Fruit fly (Drosophila melanogaster) whole organism, prepupa: ENCODE measurements around the gene CG32633.

Experiments used
- Blimp-1 ChIP-seq: fragments of 200-800 bp; sonication (Bioruptor generic); optimal IDR thresholded peaks from 3 replicates; lab custom pipeline; 2017; ENCODE audit warnings: missing biosample characterization, missing genetic modification characterization, mild to moderate bottlenecking, moderate library complexity, missing genetic modification reagents
- CG11294 ChIP-seq: fragments of 200-800 bp; sonication (Bioruptor generic); IDR thresholded peaks from 2 replicates; pipeline ENCODE4 v1.3.6; 2022; ENCODE audit warnings: missing biosample characterization, missing genetic modification characterization
- CG11762 ChIP-seq: fragments of 200-800 bp; sonication (Bioruptor generic); optimal IDR thresholded peaks from 3 replicates; lab custom pipeline; 2016; ENCODE audit warnings: missing biosample characterization, missing genetic modification characterization; ENCODE audit not compliant: insufficient read depth
- CG15336 ChIP-seq: fragments of 200-800 bp; sonication (Bioruptor generic); IDR thresholded peaks from 2 replicates; pipeline ENCODE4 v1.3.6; 2022; ENCODE audit warnings: missing biosample characterization, missing genetic modification characterization
- CG1621 ChIP-seq: fragments of 200-800 bp; sonication (Bioruptor generic); optimal IDR thresholded peaks from 3 replicates; lab custom pipeline; 2018; ENCODE audit warnings: missing biosample characterization, mild to moderate bottlenecking, missing genetic modification characterization
- CG16779 ChIP-seq: fragments of 200-800 bp; sonication (Bioruptor generic); optimal IDR thresholded peaks from 3 replicates; lab custom pipeline; 2017; ENCODE audit warnings: missing biosample characterization, mild to moderate bottlenecking, missing genetic modification characterization
- CG31627 ChIP-seq: fragments of 200-800 bp; sonication (Bioruptor generic); optimal IDR thresholded peaks from 3 replicates; lab custom pipeline; 2016; ENCODE audit warnings: missing biosample characterization, missing genetic modification characterization
- CG32006 ChIP-seq: fragments of 200-800 bp; sonication (Bioruptor generic); optimal IDR thresholded peaks from 3 replicates; lab custom pipeline; 2017; ENCODE audit warnings: missing biosample characterization, mild to moderate bottlenecking, missing genetic modification characterization
- CG34406 ChIP-seq: fragments of 200-800 bp; sonication (Bioruptor generic); optimal IDR thresholded peaks from 3 replicates; lab custom pipeline; 2016; ENCODE audit warnings: missing biosample characterization, missing genetic modification characterization
- CG6163 ChIP-seq: fragments of 200-800 bp; sonication (Bioruptor generic); IDR thresholded peaks from 3 replicates; pipeline ENCODE4 v1.3.6; 2022; ENCODE audit warnings: missing biosample characterization, missing genetic modification characterization
- CG6276 ChIP-seq: fragments of 200-800 bp; sonication (Bioruptor generic); optimal IDR thresholded peaks from 2 replicates; lab custom pipeline; 2017; ENCODE audit warnings: missing biosample characterization, mild to moderate bottlenecking, missing genetic modification characterization
- CG6854 ChIP-seq: fragments of 200-800 bp; sonication (Bioruptor generic); optimal IDR thresholded peaks from 2 replicates; lab custom pipeline; 2017; ENCODE audit warnings: missing biosample characterization, mild to moderate bottlenecking, missing genetic modification characterization
- CG8119 ChIP-seq: fragments of 200-800 bp; sonication (Bioruptor generic); IDR thresholded peaks from 3 replicates; pipeline ENCODE4 v1.3.6; 2022; ENCODE audit warnings: missing biosample characterization, missing genetic modification characterization
- Eip75B ChIP-seq: fragments of 200-800 bp; sonication (Bioruptor generic); optimal IDR thresholded peaks from 3 replicates; lab custom pipeline; 2016; ENCODE audit warnings: missing biosample characterization, missing genetic modification characterization
- Eip78C ChIP-seq: fragments of 200-800 bp; sonication (Bioruptor generic); peaks from one replicate; lab custom pipeline; 2016; ENCODE audit warnings: missing biosample characterization, missing genetic modification characterization
- Ets21C ChIP-seq: fragments of 200-800 bp; sonication (Bioruptor generic); optimal IDR thresholded peaks from 3 replicates; lab custom pipeline; 2016; ENCODE audit warnings: missing biosample characterization, missing genetic modification characterization
- Hr38 ChIP-seq: sonication (Bioruptor generic); optimal IDR thresholded peaks from 2 replicates; lab custom pipeline; 2016; ENCODE audit warnings: missing biosample characterization, missing genetic modification characterization
- Hr39 ChIP-seq: fragments of 200-800 bp; sonication (Bioruptor generic); optimal IDR thresholded peaks from 2 replicates; lab custom pipeline; 2016; ENCODE audit warnings: missing biosample characterization, missing genetic modification characterization
- Hr4 ChIP-seq: fragments of 200-800 bp; sonication (Bioruptor generic); optimal IDR thresholded peaks from 3 replicates; lab custom pipeline; 2016; ENCODE audit warnings: missing biosample characterization, missing genetic modification characterization
- Lpt ChIP-seq: fragments of 200-800 bp; sonication (Bioruptor generic); optimal IDR thresholded peaks from 3 replicates; lab custom pipeline; 2016; ENCODE audit warnings: missing biosample characterization, missing genetic modification characterization
- Met ChIP-seq: fragments of 200-800 bp; sonication (Bioruptor generic); optimal IDR thresholded peaks from 3 replicates; lab custom pipeline; 2016; ENCODE audit warnings: missing biosample characterization, missing genetic modification characterization
- Smox ChIP-seq: fragments of 200-800 bp; sonication (Bioruptor generic); optimal IDR thresholded peaks from 3 replicates; lab custom pipeline; 2016; ENCODE audit warnings: missing biosample characterization, missing genetic modification characterization
- Sox102F ChIP-seq: fragments of 200-800 bp; sonication (Bioruptor generic); optimal IDR thresholded peaks from 2 replicates; lab custom pipeline; 2016; ENCODE audit warnings: missing biosample characterization, mild to moderate bottlenecking, missing genetic modification characterization
- Sox15 ChIP-seq: fragments of 200-800 bp; sonication (Bioruptor generic); optimal IDR thresholded peaks from 3 replicates; lab custom pipeline; 2016; ENCODE audit warnings: missing biosample characterization, missing genetic modification characterization
- cyc ChIP-seq: fragments of 200-800 bp; sonication (Bioruptor generic); optimal IDR thresholded peaks from 3 replicates; lab custom pipeline; 2016; ENCODE audit warnings: missing biosample characterization, missing genetic modification characterization
- dsx ChIP-seq: fragments of 200-800 bp; optimal IDR thresholded peaks from 3 replicates; lab custom pipeline; 2019; ENCODE audit warnings: missing biosample characterization, mild to moderate bottlenecking, missing genetic modification characterization, moderate library complexity; ENCODE audit not compliant: poor library complexity, severe bottlenecking
- eg ChIP-seq: fragments of 200-800 bp; sonication (Bioruptor generic); IDR thresholded peaks from 3 replicates; pipeline ENCODE4 v1.3.6; 2022; ENCODE audit warnings: missing biosample characterization, missing genetic modification characterization
- esn ChIP-seq: fragments of 200-800 bp; sonication (Bioruptor generic); optimal IDR thresholded peaks from 2 replicates; lab custom pipeline; 2016; ENCODE audit warnings: missing biosample characterization, mild to moderate bottlenecking, missing genetic modification characterization, moderate library complexity
- fd59A ChIP-seq: fragments of 200-800 bp; sonication (Bioruptor generic); optimal IDR thresholded peaks from 2 replicates; lab custom pipeline; 2017; ENCODE audit warnings: missing biosample characterization, mild to moderate bottlenecking, missing genetic modification characterization, missing genetic modification reagents
- fd85E ChIP-seq: fragments of 200-800 bp; sonication (Bioruptor generic); optimal IDR thresholded peaks from 3 replicates; lab custom pipeline; 2016; ENCODE audit warnings: missing biosample characterization, missing genetic modification characterization
- fkh ChIP-seq: fragments of 200-800 bp; sonication (Bioruptor generic); optimal IDR thresholded peaks from 3 replicates; lab custom pipeline; 2017; ENCODE audit warnings: missing biosample characterization, mild to moderate bottlenecking, missing genetic modification characterization, moderate library complexity
- lz ChIP-seq: fragments of 200-800 bp; sonication (Bioruptor generic); optimal IDR thresholded peaks from 3 replicates; lab custom pipeline; 2016; ENCODE audit warnings: missing biosample characterization, missing genetic modification characterization
- net ChIP-seq: fragments of 200-800 bp; sonication (Bioruptor generic); optimal IDR thresholded peaks from 3 replicates; lab custom pipeline; 2016; ENCODE audit warnings: missing biosample characterization, missing genetic modification characterization
- salr ChIP-seq, 2 experiments: fragments of 200-800 bp; sonication (Bioruptor generic); optimal IDR thresholded peaks; 3 replicates each; lab custom pipeline; 2016 to 2018; ENCODE audit warnings: missing biosample characterization in 2 of 2, missing genetic modification characterization in 2 of 2, mild to moderate bottlenecking in 1 of 2
- spab ChIP-seq: fragments of 200-800 bp; sonication (Bioruptor generic); optimal IDR thresholded peaks from 2 replicates; lab custom pipeline; 2017; ENCODE audit warnings: missing biosample characterization, mild to moderate bottlenecking, missing genetic modification characterization, missing genetic modification reagents
- ss ChIP-seq, 2 experiments: fragments of 200-800 bp; sonication (Bioruptor generic); optimal IDR thresholded peaks; 2 replicates in 1 of 2; 3 replicates in 1 of 2; lab custom pipeline; 2017 to 2018; ENCODE audit warnings: mild to moderate bottlenecking in 2 of 2, missing biosample characterization in 2 of 2, missing genetic modification characterization in 2 of 2, moderate library complexity in 1 of 2
- svp ChIP-seq: fragments of 200-800 bp; sonication (Bioruptor generic); peaks from one replicate; lab custom pipeline; 2016; ENCODE audit warnings: missing biosample characterization, missing genetic modification characterization
- topi ChIP-seq: fragments of 200-800 bp; sonication (Bioruptor generic); optimal IDR thresholded peaks from 3 replicates; lab custom pipeline; 2016; ENCODE audit warnings: missing biosample characterization, missing genetic modification characterization
- vri ChIP-seq: fragments of 200-800 bp; sonication (Bioruptor generic); optimal IDR thresholded peaks from 3 replicates; lab custom pipeline; 2016; ENCODE audit warnings: missing biosample characterization, mild to moderate bottlenecking, missing genetic modification characterization

The CG32633 gene

dm6 chrX:13568127-13568526 is 6.7 kb downstream of the CG32633 start (continued):
- peak; percentile 69 for TF ChIP-seq esn (GFP tag; lab: Kevin White, UChicago)
- peak; percentile 67 for TF ChIP-seq lz (GFP tag; lab: Kevin White, UChicago)
- TF ChIP-seq Lpt (GFP tag; lab: Kevin White, UChicago): no peak
- peak; percentile 42; the same call in 1 of the 3 replicates for TF ChIP-seq CG8119 (GFP tag; lab: Robert Waterston, UW)
- no peak for TF ChIP-seq Hr38 (GFP tag; lab: Kevin White, UChicago)
- no peak for TF ChIP-seq CG11762 (GFP tag; lab: Kevin White, UChicago)
- no peak for TF ChIP-seq fd85E (GFP tag; lab: Kevin White, UChicago)
- TF ChIP-seq CG11294: 0 out of 2 replicates have a peak, but pooled peaks have one; percentile 18
- TF ChIP-seq CG6854 (GFP tag; lab: Kevin White, UChicago): no peak
- peak; percentile 21; the same call in 1 of the 3 replicates for TF ChIP-seq eg (GFP tag; lab: Robert Waterston, UW)
- TF ChIP-seq Blimp-1 (GFP tag; lab: Kevin White, UChicago): no peak
- TF ChIP-seq CG6276 (GFP tag; lab: Kevin White, UChicago): no peak
- peak; percentile 22 for TF ChIP-seq Ets21C (GFP tag; lab: Kevin White, UChicago)
- TF ChIP-seq Sox15 (GFP tag; lab: Kevin White, UChicago): peak; percentile 22
- no peak for TF ChIP-seq spab (GFP tag; lab: Kevin White, UChicago)
- no peak for TF ChIP-seq fd59A (GFP tag; lab: Kevin White, UChicago)
- TF ChIP-seq Hr4 (GFP tag; lab: Kevin White, UChicago): peak; percentile 47
- TF ChIP-seq Eip78C: peak; percentile 92
- TF ChIP-seq cyc (GFP tag; lab: Kevin White, UChicago): peak; percentile 59
- TF ChIP-seq salr (GFP tag; optimal IDR thresholded peaks at IDR 0.05; lab: Kevin White, UChicago): no peak
- TF ChIP-seq CG6163 (GFP tag; lab: Robert Waterston, UW): peak; percentile 82
- no peak for TF ChIP-seq CG1621 (tag; lab: Kevin White, UChicago)
- TF ChIP-seq ss (GFP tag; optimal IDR thresholded peaks at IDR 0.05; lab: Kevin White, UChicago): peak in 1 of 2 experiments; percentile 12
- TF ChIP-seq CG16779: no peak

DNA sequence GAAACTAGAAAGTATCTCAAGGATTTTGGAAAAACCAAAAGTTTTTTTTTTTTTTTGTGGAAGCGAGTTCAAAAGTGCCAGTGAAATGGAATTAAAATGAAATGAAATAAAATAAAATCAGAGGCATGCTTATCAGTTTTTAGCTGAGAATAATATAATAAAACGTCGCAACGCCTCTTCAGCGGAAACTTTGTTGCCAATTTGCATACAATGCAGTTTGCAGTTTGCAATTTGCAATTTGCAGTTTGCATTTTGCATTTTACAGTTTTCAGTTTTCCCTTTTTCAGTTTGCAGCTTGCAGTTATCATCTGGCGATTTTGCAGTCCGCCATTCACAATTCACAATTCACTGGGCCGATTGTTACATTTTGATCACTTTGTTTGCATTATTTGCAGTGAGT is 7.4 kb downstream of the CG32633 start:
- TF ChIP-seq net (no peak), Eip75B (GFP tag; lab: Kevin White, UChicago) (no peak), dsx (GFP tag; lab: Kevin White, UChicago) (peak; percentile 57), CG1621 (tag; lab: Kevin White, UChicago) (no peak), CG32006 (no peak), fkh (GFP tag; lab: Kevin White, UChicago) (no peak), CG15336 (GFP tag; lab: Robert Waterston, UW) (no peak), Hr39 (GFP tag; lab: Kevin White, UChicago) (no peak), svp (peak; percentile 10), CG6163 (GFP tag; lab: Robert Waterston, UW) (no peak)
- TF ChIP-seq, all 60 proteins: peak for 2

DNA sequence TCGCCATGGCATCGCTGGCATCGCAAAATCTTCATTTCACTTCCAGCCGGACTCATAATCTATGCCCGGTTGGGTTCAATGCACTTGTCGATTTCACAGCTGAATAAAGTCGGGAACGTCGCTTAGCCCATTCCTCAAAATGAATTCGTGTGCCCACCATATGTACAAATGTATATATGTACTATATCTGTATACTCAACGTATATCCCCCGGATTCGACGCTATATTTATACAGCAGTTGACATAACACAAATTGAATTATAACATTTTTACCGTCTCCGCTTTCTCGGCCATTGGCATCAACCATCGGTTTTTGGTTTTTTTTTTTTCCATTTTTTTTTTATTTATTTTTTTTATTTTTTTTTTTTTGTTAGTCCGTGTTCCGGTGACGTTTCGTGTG is 8.8 kb downstream of the CG32633 start:
- peak; percentile 88 for TF ChIP-seq vri
- TF ChIP-seq CG32006: no peak
- TF ChIP-seq Smox: peak; percentile 20
- 0 out of 3 replicates have a peak, but pooled peaks have one; percentile 30 for TF ChIP-seq CG6163 (GFP tag; lab: Robert Waterston, UW)
- TF ChIP-seq CG31627 (GFP tag; lab: Kevin White, UChicago): no peak
- peak; percentile 77 for TF ChIP-seq fkh (GFP tag; lab: Kevin White, UChicago)
- peak; percentile 72 for TF ChIP-seq svp
- TF ChIP-seq esn (GFP tag; lab: Kevin White, UChicago): peak; percentile 21
- peak; percentile 46 for TF ChIP-seq Eip78C
- peak; percentile 12 for TF ChIP-seq Sox102F (GFP tag; lab: Kevin White, UChicago)
- peak; percentile 15 for TF ChIP-seq topi (GFP tag; lab: Kevin White, UChicago)
- TF ChIP-seq CG34406 (GFP tag; lab: Kevin White, UChicago): peak; percentile 26
- peak; percentile 7 for TF ChIP-seq Met (GFP tag; lab: Kevin White, UChicago)
- no peak for TF ChIP-seq CG6854 (GFP tag; lab: Kevin White, UChicago)
